Fruit fly (Drosophila melanogaster) whole organism, embryonic: ENCODE results near the gene CG17768.

Experiments
- BtbVII ChIP-seq: fragments of 200-800 bp; sonication (Bioruptor generic); optimal IDR thresholded peaks from 3 replicates; lab custom pipeline; 2017; ENCODE audit warnings: missing biosample characterization, mild to moderate bottlenecking, missing genetic modification characterization
- CG11093 ChIP-seq: fragments of 200-800 bp; sonication (Bioruptor generic); IDR thresholded peaks from 3 replicates; pipeline ENCODE4 v1.3.6; 2022; ENCODE audit warnings: missing biosample characterization, missing genetic modification characterization
- CG12236 ChIP-seq: fragments of 200-800 bp; sonication (Bioruptor generic); optimal IDR thresholded peaks from 2 replicates; lab custom pipeline; 2016; ENCODE audit warnings: missing biosample characterization, missing genetic modification characterization
- CG12391 ChIP-seq: fragments of 200-800 bp; sonication (Bioruptor generic); optimal IDR thresholded peaks from 3 replicates; lab custom pipeline; 2018; ENCODE audit warnings: missing biosample characterization, mild to moderate bottlenecking, missing genetic modification characterization, moderate library complexity
- CG12659 ChIP-seq: fragments of 200-800 bp; sonication (Bioruptor generic); optimal IDR thresholded peaks from 3 replicates; lab custom pipeline; 2017; ENCODE audit warnings: mild to moderate bottlenecking, missing biosample characterization, missing genetic modification reagents, missing genetic modification characterization
- CG12769 ChIP-seq: fragments of 200-800 bp; sonication (Bioruptor generic); optimal IDR thresholded peaks from 2 replicates; lab custom pipeline; 2019; ENCODE audit warnings: missing biosample characterization, mild to moderate bottlenecking, missing genetic modification characterization, moderate library complexity
- CG13296 ChIP-seq: fragments of 200-800 bp; sonication (Bioruptor generic); optimal IDR thresholded peaks from 3 replicates; lab custom pipeline; 2018; ENCODE audit warnings: missing biosample characterization, mild to moderate bottlenecking, missing genetic modification characterization
- CG13624 ChIP-seq: fragments of 200-800 bp; sonication (Bioruptor generic); optimal IDR thresholded peaks from 2 replicates; lab custom pipeline; 2016; ENCODE audit warnings: missing biosample characterization, missing genetic modification characterization
- CG14710 ChIP-seq: fragments of 200-800 bp; sonication (Bioruptor generic); optimal IDR thresholded peaks from 3 replicates; lab custom pipeline; 2019; ENCODE audit warnings: missing biosample characterization, mild to moderate bottlenecking, missing genetic modification characterization, moderate library complexity
- CG14860 ChIP-seq: fragments of 200-800 bp; sonication (Bioruptor generic); IDR thresholded peaks from 3 replicates; pipeline ENCODE4 v1.3.6; 2022; ENCODE audit warnings: missing biosample characterization, missing genetic modification characterization; ENCODE audit not compliant: partially characterized antibody
- CG1603 ChIP-seq: fragments of 200-800 bp; sonication (Bioruptor generic); optimal IDR thresholded peaks from 2 replicates; lab custom pipeline; 2019; ENCODE audit warnings: missing biosample characterization, mild to moderate bottlenecking, missing genetic modification characterization, moderate library complexity
- CG17361 ChIP-seq: fragments of 200-800 bp; sonication (Bioruptor generic); IDR thresholded peaks from 3 replicates; pipeline ENCODE4 v1.3.6; 2022; ENCODE audit warnings: missing biosample characterization, missing genetic modification characterization
- CG17612 ChIP-seq: fragments of 200-800 bp; sonication (Bioruptor generic); IDR thresholded peaks from 2 replicates; pipeline ENCODE4 v1.3.6; 2022; ENCODE audit warnings: missing biosample characterization, missing genetic modification characterization
- CG2116 ChIP-seq: fragments of 200-800 bp; sonication (Bioruptor generic); optimal IDR thresholded peaks from 3 replicates; lab custom pipeline; 2018; ENCODE audit warnings: missing biosample characterization, mild to moderate bottlenecking, missing genetic modification characterization
- CG2712 ChIP-seq: fragments of 200-800 bp; optimal IDR thresholded peaks from 3 replicates; lab custom pipeline; 2019; ENCODE audit warnings: missing biosample characterization, mild to moderate bottlenecking, missing genetic modification characterization, moderate library complexity
- CG3995 ChIP-seq: fragments of 200-800 bp; sonication (Bioruptor generic); optimal IDR thresholded peaks from 3 replicates; lab custom pipeline; 2016; ENCODE audit warnings: missing biosample characterization, missing genetic modification characterization
- CG4282 ChIP-seq: fragments of 200-800 bp; sonication (Bioruptor generic); optimal IDR thresholded peaks from 2 replicates; lab custom pipeline; 2016; ENCODE audit warnings: missing biosample characterization, missing genetic modification characterization
- CG5953 ChIP-seq: fragments of 200-800 bp; sonication (Bioruptor generic); IDR thresholded peaks from 2 replicates; pipeline ENCODE4 v1.3.6; 2022; ENCODE audit warnings: missing biosample characterization, missing genetic modification characterization
- CG6654 ChIP-seq: fragments of 200-800 bp; sonication (Bioruptor generic); optimal IDR thresholded peaks from 2 replicates; lab custom pipeline; 2017; ENCODE audit warnings: missing biosample characterization, mild to moderate bottlenecking, missing genetic modification characterization
- CG7839 ChIP-seq: fragments of 200-800 bp; sonication (Bioruptor generic); optimal IDR thresholded peaks from 3 replicates; lab custom pipeline; 2018; ENCODE audit warnings: missing biosample characterization, mild to moderate bottlenecking, missing genetic modification characterization, moderate library complexity
- CG8290 ChIP-seq, 3 experiments: fragments of 200-800 bp; sonication (Bioruptor generic); optimal IDR thresholded peaks; 2 replicates each; lab custom pipeline; 2016 to 2019; ENCODE audit warnings: missing biosample characterization in 3 of 3, missing genetic modification characterization in 3 of 3, mild to moderate bottlenecking in 2 of 3, moderate library complexity in 1 of 3
- Dfd ChIP-seq, 2 experiments: fragments of >200 bp; optimal IDR thresholded peaks; 2 replicates each; lab custom pipeline; 2017; ENCODE audit warnings: missing biosample characterization in 2 of 2, missing genetic modification characterization in 2 of 2
- Dip2 ChIP-seq: fragments of 200-800 bp; sonication (Bioruptor generic); IDR thresholded peaks from 2 replicates; pipeline ENCODE4 v1.3.6; 2022; ENCODE audit warnings: missing biosample characterization, missing genetic modification characterization
- Dll ChIP-seq: fragments of 200-800 bp; sonication (Bioruptor generic); IDR thresholded peaks from 4 replicates; pipeline ENCODE4 v1.3.6; 2022; ENCODE audit warnings: missing biosample characterization, missing genetic modification characterization; ENCODE audit not compliant: partially characterized antibody
- Dp ChIP-seq: fragments of 200-800 bp; sonication (Bioruptor generic); optimal IDR thresholded peaks from 2 replicates; lab custom pipeline; 2018; ENCODE audit warnings: missing biosample characterization, mild to moderate bottlenecking, missing genetic modification characterization, moderate library complexity
- HLH54F ChIP-seq: fragments of 200-800 bp; sonication (Bioruptor generic); optimal IDR thresholded peaks from 3 replicates; lab custom pipeline; 2016; ENCODE audit warnings: missing biosample characterization, missing genetic modification characterization
- Hr3 ChIP-seq: fragments of 200-800 bp; sonication (Bioruptor generic); optimal IDR thresholded peaks from 3 replicates; lab custom pipeline; 2016; ENCODE audit warnings: missing biosample characterization, missing genetic modification characterization
- Mad ChIP-seq: fragments of 200-800 bp; sonication (Bioruptor generic); optimal IDR thresholded peaks from 2 replicates; lab custom pipeline; 2016; ENCODE audit warnings: missing biosample characterization, missing genetic modification characterization
- Pdp1 ChIP-seq, 2 experiments: fragments of 200-800 bp; sonication (Bioruptor generic); optimal IDR thresholded peaks; 3 replicates each; lab custom pipeline; 2016; ENCODE audit warnings: missing biosample characterization in 2 of 2, missing genetic modification characterization in 2 of 2, mild to moderate bottlenecking in 1 of 2, moderate library complexity in 1 of 2
- Ssrp ChIP-seq: fragments of 200-800 bp; sonication (Bioruptor generic); optimal IDR thresholded peaks from 2 replicates; lab custom pipeline; 2018; ENCODE audit warnings: missing biosample characterization, mild to moderate bottlenecking, missing genetic modification characterization, moderate library complexity
- bab2 ChIP-seq: fragments of 200-800 bp; sonication (Bioruptor generic); optimal IDR thresholded peaks from 2 replicates; lab custom pipeline; 2016; ENCODE audit warnings: missing biosample characterization, missing genetic modification characterization
- bowl ChIP-seq: fragments of 200-800 bp; sonication (Bioruptor generic); IDR thresholded peaks from 2 replicates; pipeline ENCODE4 v1.3.6; 2022; ENCODE audit warnings: missing biosample characterization, missing genetic modification characterization
- gem ChIP-seq: fragments of 200-800 bp; sonication (Bioruptor generic); optimal IDR thresholded peaks from 2 replicates; lab custom pipeline; 2019; ENCODE audit warnings: missing biosample characterization, mild to moderate bottlenecking, missing genetic modification characterization, moderate library complexity
- gt ChIP-seq: fragments of 200-800 bp; sonication (Bioruptor generic); IDR thresholded peaks from 2 replicates; pipeline ENCODE4 v1.3.6; 2022; ENCODE audit warnings: missing biosample characterization, missing genetic modification characterization
- maf-S ChIP-seq: fragments of 200-800 bp; sonication (Bioruptor generic); optimal IDR thresholded peaks from 2 replicates; lab custom pipeline; 2016; ENCODE audit warnings: missing biosample characterization, missing genetic modification characterization
- nmo ChIP-seq: fragments of 200-800 bp; sonication (Bioruptor generic); optimal IDR thresholded peaks from 2 replicates; lab custom pipeline; 2018; ENCODE audit warnings: missing biosample characterization, mild to moderate bottlenecking, missing genetic modification characterization, moderate library complexity
- psq ChIP-seq: fragments of 200-800 bp; sonication (Bioruptor generic); optimal IDR thresholded peaks from 2 replicates; lab custom pipeline; 2017; ENCODE audit warnings: missing biosample characterization, missing genetic modification characterization
- run ChIP-seq: fragments of 200-800 bp; sonication (Bioruptor generic); optimal IDR thresholded peaks from 3 replicates; lab custom pipeline; 2018; ENCODE audit warnings: missing biosample characterization, mild to moderate bottlenecking, missing genetic modification characterization
- schlank ChIP-seq: fragments of 200-800 bp; sonication (Bioruptor generic); optimal IDR thresholded peaks from 2 replicates; lab custom pipeline; 2018; ENCODE audit warnings: missing biosample characterization, mild to moderate bottlenecking, missing genetic modification characterization
- sob ChIP-seq: fragments of 200-800 bp; sonication (Bioruptor generic); IDR thresholded peaks from 2 replicates; pipeline ENCODE4 v1.3.6; 2022; ENCODE audit warnings: missing biosample characterization, missing genetic modification characterization
- stwl ChIP-seq: fragments of 200-800 bp; sonication (Bioruptor generic); optimal IDR thresholded peaks from 3 replicates; lab custom pipeline; 2018; ENCODE audit warnings: missing biosample characterization, mild to moderate bottlenecking, missing genetic modification characterization, moderate library complexity
- tin ChIP-seq: fragments of 200-800 bp; sonication (Bioruptor generic); optimal IDR thresholded peaks from 3 replicates; lab custom pipeline; 2016; ENCODE audit warnings: missing biosample characterization, missing genetic modification characterization
- usp ChIP-seq: fragments of >200 bp; optimal IDR thresholded peaks from 2 replicates; lab custom pipeline; 2017; ENCODE audit warnings: missing biosample characterization, missing genetic modification characterization
- zen ChIP-seq: fragments of 200-800 bp; sonication (Bioruptor generic); optimal IDR thresholded peaks from 3 replicates; lab custom pipeline; 2018; ENCODE audit warnings: missing biosample characterization, mild to moderate bottlenecking, missing genetic modification characterization, moderate library complexity
- zf30C ChIP-seq: fragments of 200-800 bp; sonication (Bioruptor generic); optimal IDR thresholded peaks from 3 replicates; lab custom pipeline; 2018; ENCODE audit warnings: missing biosample characterization, mild to moderate bottlenecking, missing genetic modification characterization

Gene CG17768

DNA sequence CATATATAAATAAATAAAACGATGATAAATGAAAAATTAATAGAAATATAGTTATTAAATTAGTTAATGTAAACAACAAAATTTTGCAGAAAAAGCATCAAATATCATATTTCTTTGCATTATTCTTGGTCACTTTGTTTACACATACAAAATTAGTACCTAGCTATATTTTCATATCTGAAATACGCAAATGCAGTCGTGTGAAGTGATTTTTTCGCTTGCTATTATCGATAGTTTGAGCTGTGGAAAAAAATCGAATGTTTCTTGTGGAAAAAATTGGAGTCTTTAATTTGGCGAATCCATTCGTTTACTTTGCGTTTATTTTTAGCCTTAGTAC lies 8.5 kb downstream of the CG17768 start, which contains the start of gene Cnot4 (continued):
- TF ChIP-seq Dip2 (GFP tag; lab: Robert Waterston, UW) (no peak), CG6654 (GFP tag; lab: Kevin White, UChicago) (no peak), CG14710 (tag; lab: Kevin White, UChicago) (peak; percentile 63), CG12659 (GFP tag; lab: Kevin White, UChicago) (no peak), zen (tag; lab: Kevin White, UChicago) (peak; percentile 16), CG12769 (tag; lab: Kevin White, UChicago) (no peak), CG12391 (peak; percentile 33), CG13624 (no peak), CG3995 (peak; percentile 96), gem (tag; lab: Kevin White, UChicago) (peak; percentile 24), schlank (no peak), CG5953 (GFP tag; lab: Robert Waterston, UW) (no peak), CG4282 (no peak), Dfd (GFP tag; optimal IDR thresholded peaks at IDR 0.05; lab: Kevin White, UChicago) (no peak), sob (GFP tag; lab: Robert Waterston, UW) (no peak), psq (GFP tag; lab: Kevin White, UChicago) (no peak), CG14860 (no peak), nmo (peak; percentile 62), tin (no peak), CG17361 (peak; percentile 47; the same call in 1 of the 3 replicates), Pdp1 (GFP tag; optimal IDR thresholded peaks at IDR 0.05; lab: Kevin White, UChicago) (no peak), bab2 (GFP tag; lab: Kevin White, UChicago) (no peak), gt (GFP tag; lab: Robert Waterston, UW) (no peak), CG8290 (GFP tag; optimal IDR thresholded peaks at IDR 0.05; lab: Kevin White, UChicago) (peak; percentile 10), CG8290 (tag; optimal IDR thresholded peaks at IDR 0.05; lab: Kevin White, UChicago) (no peak), Ssrp (tag; lab: Kevin White, UChicago) (no peak), Dp (GFP tag; lab: Kevin White, UChicago) (peak; percentile 1), HLH54F (GFP tag; lab: Kevin White, UChicago) (no peak), Hr3 (peak; percentile 25), CG12236 (GFP tag; lab: Kevin White, UChicago) (no peak), CG17612 (GFP tag; lab: Robert Waterston, UW) (no peak), zf30C (no peak), CG13296 (GFP tag; lab: Kevin White, UChicago) (no peak), CG2712 (peak; percentile 36), BtbVII (GFP tag; lab: Kevin White, UChicago) (no peak), maf-S (GFP tag; lab: Kevin White, UChicago) (no peak), run (tag; lab: Kevin White, UChicago) (no peak), bowl (GFP tag; lab: Robert Waterston, UW) (no peak), CG11093 (GFP tag; lab: Robert Waterston, UW) (no peak), CG7839 (no peak), CG2116 (GFP tag; lab: Kevin White, UChicago) (peak; percentile 97), CG1603 (tag; lab: Kevin White, UChicago) (peak; percentile 17), Mad (GFP tag; lab: Kevin White, UChicago) (no peak), stwl (tag; lab: Kevin White, UChicago) (no peak), usp (GFP tag; lab: Kevin White, UChicago) (no peak), Dll (GFP tag; lab: Robert Waterston, UW) (peak; percentile 39; the same call in 2 of the 4 replicates)
